Worm (Caenorhabditis elegans) whole organism, L1 larva: ENCODE data around the gene F26F4.9.

ENCODE experiments used
- C04F5.9 ChIP-seq: sonication (generic microtip); optimal IDR thresholded peaks from 2 replicates; lab custom pipeline; 2016; ENCODE audit warnings: missing genetic modification characterization, missing compliant biosample characterization
- C16A3.4 ChIP-seq: fragments of 150-350 bp; optimal IDR thresholded peaks from 2 replicates; lab custom pipeline; 2014; ENCODE audit warnings: missing biosample characterization, missing genetic modification characterization
- C34B4.2 ChIP-seq: sonication (generic microtip); optimal IDR thresholded peaks from 2 replicates; lab custom pipeline; 2017; ENCODE audit warnings: mild to moderate bottlenecking, missing genetic modification characterization, missing compliant biosample characterization
- alr-1 ChIP-seq: fragments of 200-800 bp; sonication (Bioruptor generic); optimal IDR thresholded peaks from 2 replicates; lab custom pipeline; 2018; ENCODE audit warnings: borderline replicate concordance, mild to moderate bottlenecking, missing genetic modification characterization, missing compliant biosample characterization
- ama-1 ChIP-seq: fragments of 150-350 bp; optimal IDR thresholded peaks from 2 replicates; lab custom pipeline; 2014
- blmp-1 ChIP-seq: fragments of 150-350 bp; optimal IDR thresholded peaks from 2 replicates; lab custom pipeline; 2014; ENCODE audit warnings: missing biosample characterization, missing genetic modification characterization
- ceh-8 ChIP-seq: fragments of 200-800 bp; sonication (Bioruptor generic); optimal IDR thresholded peaks from 2 replicates; lab custom pipeline; 2018; ENCODE audit warnings: mild to moderate bottlenecking, missing genetic modification characterization, moderate library complexity, missing compliant biosample characterization
- ceh-88 ChIP-seq: fragments of 200-800 bp; sonication (Bioruptor generic); IDR thresholded peaks from 2 replicates; pipeline ENCODE4 v1.3.6; 2022; ENCODE audit warnings: missing genetic modification characterization, missing compliant biosample characterization
- ceh-90 ChIP-seq: sonication (generic microtip); optimal IDR thresholded peaks from 2 replicates; lab custom pipeline; 2016; ENCODE audit warnings: missing genetic modification characterization, missing compliant biosample characterization
- ces-1 ChIP-seq: fragments of 150-350 bp; optimal IDR thresholded peaks from 2 replicates; lab custom pipeline; 2014; ENCODE audit warnings: missing biosample characterization, missing genetic modification reagents, missing genetic modification characterization
- dpl-1 ChIP-seq, 3 experiments: fragments of 150-350 bp in 2 of 3; sonication (generic microtip) in 1 of 3; optimal IDR thresholded peaks; 2 replicates each; lab custom pipeline; 2014 to 2017; ENCODE audit warnings: missing biosample characterization in 3 of 3, missing genetic modification characterization in 3 of 3, missing genetic modification reagents in 3 of 3
- dsc-1 ChIP-seq: sonication (generic microtip); optimal IDR thresholded peaks from 2 replicates; lab custom pipeline; 2016; ENCODE audit warnings: mild to moderate bottlenecking, missing genetic modification characterization, missing compliant biosample characterization
- egl-27 ChIP-seq, 2 experiments: fragments of 150-350 bp in 1 of 2; sonication (generic microtip); optimal IDR thresholded peaks; 3 replicates each; lab custom pipeline; 2017 to 2018; ENCODE audit warnings: missing biosample characterization in 2 of 2, missing genetic modification characterization in 2 of 2, missing genetic modification reagents in 2 of 2
- elt-2 ChIP-seq: sonication (generic microtip); optimal IDR thresholded peaks from 2 replicates; lab custom pipeline; 2016; ENCODE audit warnings: missing genetic modification characterization, mild to moderate bottlenecking, inconsistent platforms, missing compliant biosample characterization, missing genetic modification reagents
- elt-3 ChIP-seq, 6 experiments: fragments of 150-350 bp in 1 of 6; sonication (generic microtip); optimal IDR thresholded peaks; 2 replicates each; lab custom pipeline; 2017 to 2018; ENCODE audit warnings: missing biosample characterization in 6 of 6, missing genetic modification characterization in 6 of 6, inconsistent platforms in 1 of 6
- ets-5 ChIP-seq: fragments of 200-800 bp; sonication (Bioruptor generic); IDR thresholded peaks from 2 replicates; pipeline ENCODE4 v1.3.6; 2022; ENCODE audit warnings: missing genetic modification characterization, missing compliant biosample characterization
- fkh-4 ChIP-seq: sonication (generic microtip); optimal IDR thresholded peaks from 2 replicates; lab custom pipeline; 2016; ENCODE audit warnings: missing compliant biosample characterization, missing genetic modification characterization, borderline replicate concordance
- fkh-8 ChIP-seq: sonication (generic microtip); optimal IDR thresholded peaks from 2 replicates; lab custom pipeline; 2016; ENCODE audit warnings: mild to moderate bottlenecking, missing genetic modification characterization, missing compliant biosample characterization
- grh-1 ChIP-seq: fragments of 200-800 bp; sonication (Bioruptor generic); IDR thresholded peaks from 2 replicates; pipeline ENCODE4 v1.3.6; 2022; ENCODE audit warnings: missing genetic modification reagents, missing genetic modification characterization, missing compliant biosample characterization
- hlh-17 ChIP-seq: fragments of 200-800 bp; sonication (Bioruptor generic); optimal IDR thresholded peaks from 2 replicates; lab custom pipeline; 2018; ENCODE audit warnings: missing genetic modification characterization, mild to moderate bottlenecking, missing compliant biosample characterization, moderate library complexity, borderline replicate concordance
- hpl-2 ChIP-seq: fragments of 150-350 bp; optimal IDR thresholded peaks from 2 replicates; lab custom pipeline; 2014; ENCODE audit warnings: missing biosample characterization, missing genetic modification reagents, missing genetic modification characterization
- jun-1 ChIP-seq: fragments of 150-350 bp; optimal IDR thresholded peaks from 2 replicates; lab custom pipeline; 2014; ENCODE audit warnings: missing biosample characterization, missing genetic modification reagents, missing genetic modification characterization
- lin-15B ChIP-seq: fragments of 150-350 bp; sonication (generic microtip); optimal IDR thresholded peaks from 3 replicates; lab custom pipeline; 2014; ENCODE audit warnings: missing biosample characterization, missing genetic modification characterization
- lin-39 ChIP-seq: fragments of 150-350 bp; optimal IDR thresholded peaks from 2 replicates; lab custom pipeline; 2014; ENCODE audit warnings: missing biosample characterization, missing genetic modification reagents, missing genetic modification characterization
- lsy-2 ChIP-seq, 2 experiments: fragments of 150-350 bp; optimal IDR thresholded peaks; 2 replicates each; lab custom pipeline; 2014; ENCODE audit warnings: missing biosample characterization in 2 of 2, missing genetic modification characterization in 2 of 2
- mdl-1 ChIP-seq, 2 experiments: fragments of 150-350 bp; optimal IDR thresholded peaks; 2 replicates each; lab custom pipeline; 2014 to 2017; ENCODE audit warnings: missing biosample characterization in 2 of 2, missing genetic modification characterization in 2 of 2, inconsistent platforms in 1 of 2
- nhr-20 ChIP-seq: sonication (generic microtip); optimal IDR thresholded peaks from 2 replicates; lab custom pipeline; 2016; ENCODE audit warnings: mild to moderate bottlenecking, missing genetic modification characterization, missing compliant biosample characterization
- nhr-237 ChIP-seq: fragments of 150-350 bp; optimal IDR thresholded peaks from 2 replicates; lab custom pipeline; 2014; ENCODE audit warnings: missing biosample characterization, missing genetic modification characterization
- nhr-28 ChIP-seq: fragments of 150-350 bp; optimal IDR thresholded peaks from 2 replicates; lab custom pipeline; 2014; ENCODE audit warnings: missing biosample characterization, missing genetic modification characterization
- nhr-47 ChIP-seq: sonication (generic microtip); optimal IDR thresholded peaks from 2 replicates; lab custom pipeline; 2016; ENCODE audit warnings: mild to moderate bottlenecking, missing genetic modification characterization, moderate library complexity, missing compliant biosample characterization
- nhr-71 ChIP-seq: sonication (generic microtip); optimal IDR thresholded peaks from 2 replicates; lab custom pipeline; 2016; ENCODE audit warnings: mild to moderate bottlenecking, missing genetic modification characterization, moderate library complexity, missing compliant biosample characterization
- nhr-77 ChIP-seq: fragments of 150-350 bp; optimal IDR thresholded peaks from 2 replicates; lab custom pipeline; 2014; ENCODE audit warnings: missing biosample characterization, missing genetic modification characterization
- nhr-84 ChIP-seq: sonication (generic microtip); optimal IDR thresholded peaks from 2 replicates; lab custom pipeline; 2017; ENCODE audit warnings: missing biosample characterization, missing genetic modification characterization
- pag-3 ChIP-seq: sonication (generic microtip); optimal IDR thresholded peaks from 2 replicates; lab custom pipeline; 2017; ENCODE audit warnings: missing genetic modification characterization, mild to moderate bottlenecking, missing compliant biosample characterization, antibody characterized with exemption, borderline replicate concordance; ENCODE audit not compliant: insufficient read depth
- pqm-1 ChIP-seq: sonication (generic microtip); optimal IDR thresholded peaks from 3 replicates; lab custom pipeline; 2017; ENCODE audit warnings: missing biosample characterization, missing genetic modification characterization
- rnt-1 ChIP-seq: sonication (generic microtip); optimal IDR thresholded peaks from 2 replicates; lab custom pipeline; 2016; ENCODE audit warnings: mild to moderate bottlenecking, missing genetic modification characterization, moderate library complexity, missing compliant biosample characterization
- skn-1 ChIP-seq: fragments of 150-350 bp; optimal IDR thresholded peaks from 2 replicates; lab custom pipeline; 2014; ENCODE audit warnings: missing biosample characterization, missing genetic modification characterization
- snpc-4 ChIP-seq: fragments of 150-350 bp; optimal IDR thresholded peaks from 2 replicates; lab custom pipeline; 2014; ENCODE audit warnings: missing biosample characterization, missing genetic modification characterization
- sup-37 ChIP-seq: fragments of 200-800 bp; sonication (Bioruptor generic); optimal IDR thresholded peaks from 2 replicates; lab custom pipeline; 2018; ENCODE audit warnings: mild to moderate bottlenecking, missing genetic modification characterization, missing compliant biosample characterization
- swsn-7 ChIP-seq: sonication (generic microtip); optimal IDR thresholded peaks from 2 replicates; lab custom pipeline; 2016; ENCODE audit warnings: missing genetic modification characterization, missing compliant biosample characterization
- tlp-1 ChIP-seq: fragments of 150-350 bp; optimal IDR thresholded peaks from 2 replicates; lab custom pipeline; 2014; ENCODE audit warnings: missing biosample characterization, missing genetic modification characterization
- unc-130 ChIP-seq: fragments of 150-350 bp; optimal IDR thresholded peaks from 2 replicates; lab custom pipeline; 2017; ENCODE audit warnings: missing biosample characterization, missing genetic modification characterization, inconsistent platforms
- unc-30 ChIP-seq: sonication (generic microtip); optimal IDR thresholded peaks from 2 replicates; lab custom pipeline; 2017; ENCODE audit warnings: missing biosample characterization, missing genetic modification characterization
- unc-98 ChIP-seq: fragments of 200-800 bp; sonication (Bioruptor generic); IDR thresholded peaks from 2 replicates; pipeline ENCODE4 v1.3.6; 2022; ENCODE audit warnings: missing genetic modification characterization, missing compliant biosample characterization
- zag-1 ChIP-seq: fragments of 150-350 bp; optimal IDR thresholded peaks from 2 replicates; lab custom pipeline; 2014; ENCODE audit warnings: missing biosample characterization, missing genetic modification characterization
- zip-4 ChIP-seq: fragments of 200-800 bp; sonication (Bioruptor generic); optimal IDR thresholded peaks from 2 replicates; lab custom pipeline; 2018; ENCODE audit warnings: mild to moderate bottlenecking, missing genetic modification characterization, moderate library complexity, missing compliant biosample characterization
- ztf-11 ChIP-seq, 2 experiments: sonication (generic microtip); optimal IDR thresholded peaks; 2 replicates each; lab custom pipeline; 2016 to 2017; ENCODE audit warnings: missing genetic modification characterization in 2 of 2, missing biosample characterization in 1 of 2, missing compliant biosample characterization in 1 of 2

Gene F26F4.9

ce11 chrIII:4917960-4918712 lies 5.8 kb upstream of the F26F4.9 start, which contains the start of gene rpb-8 (continued):
- TF ChIP-seq dpl-1 (GFP tag; optimal IDR thresholded peaks at IDR 0.05; lab: Kevin White, UChicago) (peak; percentile 90 to 95 (median 90)), mdl-1 (tag; optimal IDR thresholded peaks at IDR 0.05; lab: Kevin White, UChicago) (peak in 1 of 2 experiments; percentile 20), unc-30 (no peak), egl-27 (tag; optimal IDR thresholded peaks at IDR 0.05; lab: Kevin White, UChicago) (no peak), sup-37 (GFP tag; lab: Kevin White, UChicago) (no peak), nhr-47 (tag; lab: Kevin White, UChicago) (peak; percentile 52), fkh-8 (tag; lab: Kevin White, UChicago) (peak; percentile 32), ets-5 (no peak), unc-130 (peak; percentile 26), fkh-4 (tag; lab: Kevin White, UChicago) (no peak), nhr-237 (tag; lab: Kevin White, UChicago) (no peak), ztf-11 (tag; optimal IDR thresholded peaks at IDR 0.05; lab: Kevin White, UChicago) (no peak), hlh-17 (GFP tag; lab: Kevin White, UChicago) (no peak), lin-39 (tag; lab: Kevin White, UChicago) (no peak), elt-3 (tag; optimal IDR thresholded peaks at IDR 0.05; lab: Kevin White, UChicago) (peak in 1 of 6 experiments; percentile 23), pag-3 (no peak), C04F5.9 (tag; lab: Kevin White, UChicago) (no peak), snpc-4 (tag; lab: Kevin White, UChicago) (no peak), zag-1 (tag; lab: Kevin White, UChicago) (no peak), ceh-88 (no peak), tlp-1 (tag; lab: Kevin White, UChicago) (no peak), nhr-84 (no peak), rnt-1 (tag; lab: Kevin White, UChicago) (peak; percentile 74), C34B4.2 (tag; lab: Kevin White, UChicago) (no peak), ceh-8 (GFP tag; lab: Kevin White, UChicago) (no peak), skn-1 (peak; percentile 53), lsy-2 (tag; optimal IDR thresholded peaks at IDR 0.05; lab: Kevin White, UChicago) (peak; percentile 56 to 80), ces-1 (no peak), blmp-1 (tag; lab: Kevin White, UChicago) (peak; percentile 77), zip-4 (GFP tag; lab: Kevin White, UChicago) (peak; percentile 22), C16A3.4 (peak; percentile 69), dsc-1 (tag; lab: Kevin White, UChicago) (no peak), hpl-2 (GFP tag; lab: Kevin White, UChicago) (peak; percentile 19), unc-98 (no peak), alr-1 (tag; lab: Kevin White, UChicago) (no peak), elt-2 (no peak), swsn-7 (peak; percentile 29), ceh-90 (tag; lab: Kevin White, UChicago) (peak; percentile 27), lin-15B (peak; percentile 46), pqm-1 (tag; lab: Kevin White, UChicago) (no peak), nhr-71 (tag; lab: Kevin White, UChicago) (peak; percentile 49), nhr-20 (tag; lab: Kevin White, UChicago) (peak; percentile 45), jun-1 (tag; lab: Kevin White, UChicago) (no peak), nhr-77 (tag; lab: Kevin White, UChicago) (peak; percentile 20), nhr-28 (tag; lab: Kevin White, UChicago) (no peak), grh-1 (GFP tag; lab: Robert Waterston, UW) (no peak), ama-1 (lab: Kevin White, UChicago) (no peak)
- TF ChIP-seq, all 84 proteins: peak for 32
